Worm (Caenorhabditis elegans) whole organism, L1 larva: ENCODE data around the gene R10E11.5.

Source experiments
- elt-3 ChIP-seq, 6 experiments: fragments of 150-350 bp in 1 of 6; sonication (generic microtip); optimal IDR thresholded peaks; 2 replicates each; lab custom pipeline; 2017 to 2018; ENCODE audit warnings: missing biosample characterization in 6 of 6, missing genetic modification characterization in 6 of 6, inconsistent platforms in 1 of 6
- lir-3 ChIP-seq: sonication (generic microtip); optimal IDR thresholded peaks from 2 replicates; lab custom pipeline; 2016; ENCODE audit warnings: mild to moderate bottlenecking, missing genetic modification characterization, moderate library complexity, missing compliant biosample characterization; ENCODE audit not compliant: poor library complexity
- ztf-4 ChIP-seq: fragments of 150-350 bp; optimal IDR thresholded peaks from 2 replicates; lab custom pipeline; 2014; ENCODE audit warnings: missing biosample characterization, missing genetic modification characterization

- no peak for TF ChIP-seq lir-3 (tag; lab: Kevin White, UChicago)
- TF ChIP-seq elt-3 (tag; optimal IDR thresholded peaks at IDR 0.05; lab: Kevin White, UChicago), result peak in 1 of 6 experiments; percentile 15
- no peak for TF ChIP-seq ztf-4 (tag; lab: Kevin White, UChicago)
These were observed 23.3 kb downstream of the R10E11.5 start, which contains the start of gene cbp-1 for ce11 chrIII:9766175-9766574.
